Worm (Caenorhabditis elegans): ENCODE data around the gene elc-1.

Gene elc-1

ce11 chrIII:1424305-1424704 is 7.3 kb upstream of the elc-1 start (continued):
- TF ChIP-seq F57C9.4 (tag; optimal IDR thresholded peaks at IDR 0.05), result peak; percentile 13
- no peak for TF ChIP-seq ZK185.1 (tag; optimal IDR thresholded peaks at IDR 0.05; ENCODE audit: poor library complexity, severe bottlenecking)
- TF ChIP-seq nfyb-1 (GFP tag; IDR thresholded peaks at IDR 0.05), result peak; percentile 84
- no peak for TF ChIP-seq nfya-1 (tag; optimal IDR thresholded peaks at IDR 0.05; ENCODE audit: borderline replicate concordance, insufficient read depth)
- TF ChIP-seq ceh-40 (GFP tag; IDR thresholded peaks at IDR 0.05), result no peak
- no peak for TF ChIP-seq F55B11.4 (tag; optimal IDR thresholded peaks at IDR 0.05; ENCODE audit: borderline replicate concordance, insufficient read depth)
- no peak for TF ChIP-seq mes-4 (tag; optimal IDR thresholded peaks at IDR 0.05)
- peak; percentile 48; the same call in 1 of the 2 replicates for TF ChIP-seq Y53F4B.3 (GFP tag; IDR thresholded peaks at IDR 0.05)
- TF ChIP-seq ztf-25 (GFP tag; IDR thresholded peaks at IDR 0.05), result 0 out of 2 replicates have a peak, but pooled peaks have one; percentile 47
- no peak for TF ChIP-seq ama-1 (optimal IDR thresholded peaks at IDR 0.05)
- peak in 1 of 2 experiments; percentile 90 for TF ChIP-seq ama-1 (GFP tag; optimal IDR thresholded peaks at IDR 0.05)
- no peak for TF ChIP-seq nhr-179 (tag; optimal IDR thresholded peaks at IDR 0.05)
- peak; percentile 58 for TF ChIP-seq K12H6.12 (tag; optimal IDR thresholded peaks at IDR 0.05)
- TF ChIP-seq K11D2.4 (GFP tag; IDR thresholded peaks at IDR 0.05), result peak; percentile 67
- TF ChIP-seq snpc-1.3 (tag; optimal IDR thresholded peaks at IDR 0.05; ENCODE audit: insufficient read depth), result peak; percentile 46
- peak; percentile 69 for TF ChIP-seq lir-1 (GFP tag; conservative IDR thresholded peaks at IDR 0.05)
- TF ChIP-seq bed-2 (GFP tag; IDR thresholded peaks at IDR 0.05), result no peak
- no peak; the same call in 1 of the 2 replicates for TF ChIP-seq aptf-2 (GFP tag; conservative IDR thresholded peaks at IDR 0.05)
- TF ChIP-seq madf-10 (tag; optimal IDR thresholded peaks at IDR 0.05), result peak; percentile 54
- no peak for TF ChIP-seq F37B4.10 (GFP tag; IDR thresholded peaks at IDR 0.05)
- no peak for TF ChIP-seq nfya-2 (GFP tag; IDR thresholded peaks at IDR 0.05)
- TF ChIP-seq B0035.1 (tag; optimal IDR thresholded peaks at IDR 0.05), result no peak
- TF ChIP-seq ztf-28 (GFP tag; IDR thresholded peaks at IDR 0.05), result 0 out of 2 replicates have a peak, but pooled peaks have one; percentile 57
- TF ChIP-seq hlh-12 (tag; optimal IDR thresholded peaks at IDR 0.05), result no peak
- no peak for TF ChIP-seq Y79H2A.3 (GFP tag; conservative IDR thresholded peaks at IDR 0.05)
- no peak for TF ChIP-seq ceh-58 (GFP tag; IDR thresholded peaks at IDR 0.05)
- peak; percentile 68 for TF ChIP-seq repo-1 (tag; optimal IDR thresholded peaks at IDR 0.05)
- TF ChIP-seq pbrm-1 (GFP tag; IDR thresholded peaks at IDR 0.05), result peak; percentile 69; the same call in 1 of the 2 replicates
- TF ChIP-seq aptf-3 (GFP tag; IDR thresholded peaks at IDR 0.05), result no peak; the same call in 1 of the 2 replicates
- TF ChIP-seq F39B2.1 (GFP tag; IDR thresholded peaks at IDR 0.05), result no peak
- peak in 1 of 2 experiments; percentile 6 for TF ChIP-seq let-607 (tag; optimal IDR thresholded peaks at IDR 0.05)
- no peak for TF ChIP-seq sptf-2 (GFP tag; optimal IDR thresholded peaks at IDR 0.05)
- TF ChIP-seq sdz-38 (tag; optimal IDR thresholded peaks at IDR 0.05), result no peak
- peak; percentile 9 for TF ChIP-seq tlf-1 (GFP tag; optimal IDR thresholded peaks at IDR 0.05)
- no peak for TF ChIP-seq F57A8.1 (GFP tag; optimal IDR thresholded peaks at IDR 0.05)
- TF ChIP-seq lin-35 (GFP tag; optimal IDR thresholded peaks at IDR 0.05), result peak in 2 of 3 experiments; percentile 0 to 63
- TF ChIP-seq ztf-22 (GFP tag; optimal IDR thresholded peaks at IDR 0.05), result no peak
- TF ChIP-seq snpc-1.1 (tag; optimal IDR thresholded peaks at IDR 0.05; ENCODE audit: insufficient read depth), result peak; percentile 28
- TF ChIP-seq hsf-1 (GFP tag; IDR thresholded peaks at IDR 0.05), result no peak
- no peak; the same call in none of the 2 replicates for TF ChIP-seq madf-3 (GFP tag; IDR thresholded peaks at IDR 0.05)
- TF ChIP-seq ekl-4 (GFP tag; IDR thresholded peaks at IDR 0.05), result no peak; the same call in 1 of the 2 replicates
- TF ChIP-seq ceh-79 (tag; optimal IDR thresholded peaks at IDR 0.05), result no peak
- TF ChIP-seq T26A5.8 (tag; optimal IDR thresholded peaks at IDR 0.05), result no peak
- TF ChIP-seq let-526 (GFP tag; IDR thresholded peaks at IDR 0.05), result peak; percentile 35; the same call in 1 of the 2 replicates
- no peak for TF ChIP-seq akir-1 (GFP tag; optimal IDR thresholded peaks at IDR 0.05)
- TF ChIP-seq nhr-27 (tag; optimal IDR thresholded peaks at IDR 0.05), result peak; percentile 31
- TF ChIP-seq pha-4 (tag; optimal IDR thresholded peaks at IDR 0.05), result no peak
- peak; percentile 74 for TF ChIP-seq die-1 (tag; optimal IDR thresholded peaks at IDR 0.05)
